Worm (Caenorhabditis elegans) whole organism, L2 larva: ENCODE measurements around the gene comt-1.
A peak's percentile ranks its signal among the peaks of the same experiment; 100 is the strongest.

ENCODE experiments used
- C34F6.9 ChIP-seq: fragments of 150-350 bp; optimal IDR thresholded peaks from 2 replicates; lab custom pipeline; 2014; ENCODE audit warnings: missing biosample characterization, missing genetic modification characterization
- F13H6.1 ChIP-seq: sonication (generic microtip); optimal IDR thresholded peaks from 2 replicates; lab custom pipeline; 2016; ENCODE audit warnings: missing genetic modification characterization, missing compliant biosample characterization
- R02D3.7 ChIP-seq: fragments of 150-350 bp; optimal IDR thresholded peaks from 2 replicates; lab custom pipeline; 2014; ENCODE audit warnings: missing biosample characterization, missing genetic modification characterization
- Y55F3AM.14 ChIP-seq: fragments of 200-800 bp; sonication (Bioruptor generic); optimal IDR thresholded peaks from 2 replicates; lab custom pipeline; 2018; ENCODE audit warnings: mild to moderate bottlenecking, missing genetic modification characterization, missing compliant biosample characterization
- alr-1 ChIP-seq: fragments of 150-350 bp; optimal IDR thresholded peaks from 2 replicates; lab custom pipeline; 2014; ENCODE audit warnings: missing biosample characterization, missing genetic modification characterization
- aly-2 ChIP-seq: fragments of 150-350 bp; optimal IDR thresholded peaks from 2 replicates; lab custom pipeline; 2014; ENCODE audit warnings: missing biosample characterization, missing genetic modification characterization
- ama-1 ChIP-seq: fragments of 150-350 bp; optimal IDR thresholded peaks from 2 replicates; lab custom pipeline; 2018; ENCODE audit warnings: inconsistent platforms
- ceh-16 ChIP-seq: fragments of 150-350 bp; optimal IDR thresholded peaks from 2 replicates; lab custom pipeline; 2014; ENCODE audit warnings: missing biosample characterization, missing genetic modification characterization
- ceh-82 ChIP-seq: fragments of 150-350 bp; optimal IDR thresholded peaks from 2 replicates; lab custom pipeline; 2014; ENCODE audit warnings: missing biosample characterization, missing genetic modification characterization
- crh-2 ChIP-seq: sonication (generic microtip); optimal IDR thresholded peaks from 2 replicates; lab custom pipeline; 2017; ENCODE audit warnings: missing biosample characterization, missing genetic modification characterization
- dmd-4 ChIP-seq: sonication (generic microtip); optimal IDR thresholded peaks from 2 replicates; lab custom pipeline; 2017; ENCODE audit warnings: missing biosample characterization, missing genetic modification characterization
- gmeb-1 ChIP-seq: fragments of 150-350 bp; optimal IDR thresholded peaks from 2 replicates; lab custom pipeline; 2014; ENCODE audit warnings: missing biosample characterization, missing genetic modification characterization
- lin-11 ChIP-seq: fragments of 150-350 bp; sonication (generic microtip); optimal IDR thresholded peaks from 2 replicates; lab custom pipeline; 2014; ENCODE audit warnings: missing biosample characterization, missing genetic modification characterization, inconsistent platforms, mixed read lengths
- lin-13 ChIP-seq: fragments of 150-350 bp; optimal IDR thresholded peaks from 2 replicates; lab custom pipeline; 2014; ENCODE audit warnings: missing biosample characterization, missing genetic modification reagents, missing genetic modification characterization
- lin-39 ChIP-seq: fragments of 150-350 bp; optimal IDR thresholded peaks from 2 replicates; lab custom pipeline; 2014; ENCODE audit warnings: missing biosample characterization, missing genetic modification reagents, missing genetic modification characterization
- lsy-2 ChIP-seq, 2 experiments: fragments of 150-350 bp in 1 of 2; sonication (generic microtip) in 1 of 2; optimal IDR thresholded peaks; 2 replicates each; lab custom pipeline; 2014 to 2017; ENCODE audit warnings: missing biosample characterization in 2 of 2, missing genetic modification characterization in 2 of 2
- mbf-1 ChIP-seq: sonication (generic microtip); optimal IDR thresholded peaks from 2 replicates; lab custom pipeline; 2017; ENCODE audit warnings: missing biosample characterization, missing genetic modification characterization
- mdl-1 ChIP-seq, 2 experiments: fragments of 150-350 bp in 1 of 2; sonication (generic microtip) in 1 of 2; optimal IDR thresholded peaks; 2 replicates each; lab custom pipeline; 2017; ENCODE audit warnings: missing biosample characterization in 2 of 2, missing genetic modification characterization in 2 of 2
- nhr-10 ChIP-seq: sonication (generic microtip); optimal IDR thresholded peaks from 2 replicates; lab custom pipeline; 2017; ENCODE audit warnings: missing biosample characterization, missing genetic modification characterization
- nhr-12 ChIP-seq: fragments of 150-350 bp; optimal IDR thresholded peaks from 2 replicates; lab custom pipeline; 2014; ENCODE audit warnings: missing biosample characterization, missing genetic modification characterization
- nhr-129 ChIP-seq: fragments of 150-350 bp; optimal IDR thresholded peaks from 2 replicates; lab custom pipeline; 2014; ENCODE audit warnings: missing biosample characterization, missing genetic modification characterization
- nhr-21 ChIP-seq: fragments of 150-350 bp; optimal IDR thresholded peaks from 2 replicates; lab custom pipeline; 2014; ENCODE audit warnings: missing biosample characterization, missing genetic modification characterization
- nhr-23 ChIP-seq: fragments of 150-350 bp; optimal IDR thresholded peaks from 2 replicates; lab custom pipeline; 2014; ENCODE audit warnings: missing biosample characterization, missing genetic modification reagents, missing genetic modification characterization
- nhr-237 ChIP-seq: fragments of 150-350 bp; optimal IDR thresholded peaks from 2 replicates; lab custom pipeline; 2014; ENCODE audit warnings: missing biosample characterization, missing genetic modification characterization
- nhr-25 ChIP-seq: fragments of 150-350 bp; sonication (generic microtip); optimal IDR thresholded peaks from 3 replicates; lab custom pipeline; 2014; ENCODE audit warnings: missing biosample characterization, missing genetic modification characterization
- nhr-6 ChIP-seq: fragments of 150-350 bp; optimal IDR thresholded peaks from 2 replicates; lab custom pipeline; 2014; ENCODE audit warnings: missing biosample characterization, missing genetic modification characterization
- nhr-77 ChIP-seq: fragments of 150-350 bp; optimal IDR thresholded peaks from 2 replicates; lab custom pipeline; 2014; ENCODE audit warnings: missing biosample characterization, missing genetic modification characterization
- peb-1 ChIP-seq: fragments of 150-350 bp; optimal IDR thresholded peaks from 2 replicates; lab custom pipeline; 2014; ENCODE audit warnings: missing biosample characterization, missing genetic modification characterization
- sem-4 ChIP-seq: fragments of 150-350 bp; optimal IDR thresholded peaks from 2 replicates; lab custom pipeline; 2014; ENCODE audit warnings: missing biosample characterization, missing genetic modification reagents, missing genetic modification characterization
- skn-1 ChIP-seq: sonication (generic microtip); optimal IDR thresholded peaks from 2 replicates; lab custom pipeline; 2017; ENCODE audit warnings: missing biosample characterization, missing genetic modification characterization
- sma-3 ChIP-seq: sonication (generic microtip); optimal IDR thresholded peaks from 2 replicates; lab custom pipeline; 2016; ENCODE audit warnings: missing genetic modification reagents, missing genetic modification characterization, missing compliant biosample characterization
- sma-9 ChIP-seq, 2 experiments: fragments of 150-350 bp in 1 of 2; sonication (generic microtip) in 1 of 2; optimal IDR thresholded peaks; 2 replicates each; lab custom pipeline; 2014 to 2016; ENCODE audit warnings: missing genetic modification characterization in 2 of 2, mild to moderate bottlenecking in 1 of 2, missing biosample characterization in 1 of 2, missing compliant biosample characterization in 1 of 2, missing genetic modification reagents in 1 of 2, moderate library complexity in 1 of 2
- snpc-4 ChIP-seq: fragments of 150-350 bp; optimal IDR thresholded peaks from 2 replicates; lab custom pipeline; 2014; ENCODE audit warnings: missing biosample characterization, missing genetic modification characterization
- unc-39 ChIP-seq: fragments of 150-350 bp; optimal IDR thresholded peaks from 2 replicates; lab custom pipeline; 2014; ENCODE audit warnings: missing biosample characterization, missing genetic modification characterization
- unc-55 ChIP-seq: fragments of 150-350 bp; sonication (generic microtip); optimal IDR thresholded peaks from 3 replicates; lab custom pipeline; 2014; ENCODE audit warnings: missing biosample characterization, missing genetic modification reagents, missing genetic modification characterization
- unc-62 ChIP-seq: fragments of 150-350 bp; optimal IDR thresholded peaks from 2 replicates; lab custom pipeline; 2014; ENCODE audit warnings: missing biosample characterization, missing genetic modification reagents, missing genetic modification characterization
- zag-1 ChIP-seq: fragments of 150-350 bp; optimal IDR thresholded peaks from 2 replicates; lab custom pipeline; 2014; ENCODE audit warnings: missing biosample characterization, missing genetic modification characterization
- ztf-1 ChIP-seq: fragments of 200-800 bp; sonication (Bioruptor generic); conservative IDR thresholded peaks from 2 replicates; pipeline ENCODE4 v1.3.6; 2022; ENCODE audit warnings: missing genetic modification characterization, missing compliant biosample characterization

The comt-1 gene

DNA sequence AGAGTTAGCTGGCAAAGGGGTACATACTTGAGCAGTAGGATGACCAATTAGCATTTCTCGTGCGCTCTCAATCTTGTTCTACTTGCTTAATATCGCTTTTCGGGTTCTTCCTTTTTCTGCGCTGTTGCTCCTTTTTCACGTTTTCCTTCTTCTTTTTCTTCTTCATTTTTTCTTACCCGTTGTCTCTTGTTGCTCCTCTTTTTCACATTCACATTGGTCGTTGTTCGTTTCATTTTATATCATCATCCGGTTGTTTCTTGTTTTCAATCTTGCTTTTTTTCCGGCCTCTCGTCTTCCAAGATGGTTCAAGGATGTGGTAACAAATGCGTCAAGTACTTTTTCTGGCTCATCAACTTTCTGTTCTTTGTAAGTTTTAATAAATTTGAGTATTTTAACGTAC lies 42.1 kb downstream of the comt-1 start, which contains the start of gene tsp-6:
TSS of gene tsp-6 (plus strand) at position 301 of the 400 bp plus-strand sequence.
- TF ChIP-seq alr-1 (tag; lab: Kevin White, UChicago) (no peak), nhr-6 (tag; lab: Kevin White, UChicago) (no peak), ceh-82 (no peak), sma-9 (GFP tag; optimal IDR thresholded peaks at IDR 0.05; lab: Kevin White, UChicago) (no peak), sma-9 (tag; optimal IDR thresholded peaks at IDR 0.05; lab: Kevin White, UChicago) (no peak), ama-1 (lab: Kevin White, UChicago) (no peak), mbf-1 (tag; lab: Kevin White, UChicago) (no peak), nhr-237 (tag; lab: Kevin White, UChicago) (no peak), snpc-4 (tag; lab: Kevin White, UChicago) (no peak), mdl-1 (tag; optimal IDR thresholded peaks at IDR 0.05; lab: Kevin White, UChicago) (no peak), gmeb-1 (tag; lab: Kevin White, UChicago) (no peak), C34F6.9 (tag; lab: Kevin White, UChicago) (no peak), skn-1 (tag; lab: Kevin White, UChicago) (no peak), nhr-25 (tag; lab: Kevin White, UChicago) (no peak), nhr-10 (no peak), peb-1 (tag; lab: Kevin White, UChicago) (no peak), ceh-16 (no peak), ztf-1 (no peak), sma-3 (GFP tag; lab: Kevin White, UChicago) (no peak)

DNA sequence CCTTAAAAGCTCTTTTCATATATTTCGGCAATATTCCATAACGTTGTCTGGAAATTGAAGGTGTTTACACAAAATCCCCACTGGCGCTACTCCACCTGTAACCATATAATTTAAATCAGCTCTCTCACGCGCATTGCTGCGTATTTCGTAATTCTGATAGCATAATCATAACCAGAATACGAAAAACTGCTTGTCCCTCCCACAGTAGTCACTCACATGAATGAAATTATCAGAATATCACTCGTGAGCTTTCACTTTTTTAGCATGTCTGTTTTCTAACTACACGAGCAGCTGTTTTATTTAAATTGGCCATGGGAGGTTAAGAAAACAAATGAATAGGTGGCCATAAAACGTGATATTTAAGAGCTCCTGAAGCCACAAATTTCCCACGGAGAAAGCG lies 42.5 kb downstream of the comt-1 start:
- TF ChIP-seq unc-62 (GFP tag; lab: Kevin White, UChicago) = no peak
- no peak for TF ChIP-seq dmd-4 (tag; lab: Kevin White, UChicago)
- TF ChIP-seq ama-1 (lab: Kevin White, UChicago) = no peak
- TF ChIP-seq mbf-1 (tag; lab: Kevin White, UChicago) = no peak
- TF ChIP-seq zag-1 (tag; lab: Kevin White, UChicago) = no peak
- no peak for TF ChIP-seq R02D3.7
- no peak for TF ChIP-seq lin-39 (tag; lab: Kevin White, UChicago)
- TF ChIP-seq lsy-2 (tag; optimal IDR thresholded peaks at IDR 0.05; lab: Kevin White, UChicago) = peak in 1 of 2 experiments; percentile 26
- TF ChIP-seq aly-2 = no peak
- TF ChIP-seq nhr-77 = no peak
- TF ChIP-seq F13H6.1 = no peak
- no peak for TF ChIP-seq nhr-129
- TF ChIP-seq sma-3 (GFP tag; lab: Kevin White, UChicago) = no peak
- TF ChIP-seq unc-39 = no peak
- no peak for TF ChIP-seq Y55F3AM.14 (GFP tag; lab: Kevin White, UChicago)
- peak; percentile 20 for TF ChIP-seq lin-11
- TF ChIP-seq nhr-23 (tag; lab: Kevin White, UChicago) = no peak
- peak; percentile 10 for TF ChIP-seq nhr-6 (tag; lab: Kevin White, UChicago)
- TF ChIP-seq nhr-10 = no peak
- TF ChIP-seq C34F6.9 (tag; lab: Kevin White, UChicago) = peak; percentile 27
- TF ChIP-seq lin-13 (GFP tag; lab: Kevin White, UChicago) = no peak

- TF ChIP-seq nhr-21 (tag; lab: Kevin White, UChicago) = peak; percentile 5
- TF ChIP-seq sem-4 (tag; lab: Kevin White, UChicago) = no peak
Observed at ce11 chrX:2818899-2819298, 43.4 kb downstream of the comt-1 start.

DNA sequence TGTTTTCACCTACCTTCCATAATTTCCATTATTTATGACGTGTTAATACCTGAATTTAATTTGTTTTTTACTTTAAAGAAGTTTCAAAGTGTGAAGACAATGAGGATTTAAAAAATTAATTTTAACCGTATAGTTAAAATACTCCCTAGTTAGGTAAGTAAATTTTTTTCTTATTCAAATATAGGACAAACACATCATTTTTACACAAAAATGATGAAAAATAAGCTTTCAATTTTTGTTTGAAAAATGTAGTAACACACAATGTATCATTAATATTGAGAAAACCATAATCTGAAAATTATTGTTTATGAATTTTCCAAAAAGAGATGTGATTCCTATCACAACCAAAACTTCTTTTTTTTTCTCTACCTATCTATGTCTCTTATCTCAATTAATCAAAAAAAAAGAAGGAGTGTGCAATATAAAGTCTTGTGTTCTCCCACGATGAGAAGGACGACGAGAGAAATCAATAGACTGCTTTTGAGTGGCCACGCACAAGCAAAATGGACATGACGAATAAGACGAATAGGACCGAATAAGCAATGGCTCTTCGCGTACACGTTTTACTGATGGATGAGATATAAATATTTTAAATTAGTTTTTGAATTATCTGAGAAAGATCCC lies 48.1 kb downstream of the comt-1 start, which contains the start of gene C14A11.6:
TSS of gene C14A11.6 (minus strand) at position 51 of the 624 bp plus-strand sequence.
- TF ChIP-seq nhr-10 (no peak), unc-55 (GFP tag; lab: Kevin White, UChicago) (peak; percentile 81), unc-39 (no peak), crh-2 (tag; lab: Kevin White, UChicago) (peak; percentile 18), lsy-2 (tag; optimal IDR thresholded peaks at IDR 0.05; lab: Kevin White, UChicago) (peak in 1 of 2 experiments; percentile 13), nhr-12 (tag; lab: Kevin White, UChicago) (no peak), sma-3 (GFP tag; lab: Kevin White, UChicago) (no peak), C34F6.9 (tag; lab: Kevin White, UChicago) (peak; percentile 39)
